Worm (Caenorhabditis elegans): ENCODE data around the gene saeg-1.

saeg-1 gene

ce11 chrV:10880138-10880882, 14.8 kb upstream of the saeg-1 start, which contains the start of gene F32D8.1:
TSS of gene F32D8.1 (plus strand) at chrV:10880832.
- TF ChIP-seq Y116A8C.19 (tag; optimal IDR thresholded peaks at IDR 0.05; ENCODE audit: borderline replicate concordance) (no peak), lin-14 (GFP tag; optimal IDR thresholded peaks at IDR 0.05) (peak; percentile 2), mdl-1 (tag; optimal IDR thresholded peaks at IDR 0.05) (no peak), egl-27 (tag; optimal IDR thresholded peaks at IDR 0.05) (no peak)

- TF ChIP-seq nhr-28 (tag; optimal IDR thresholded peaks at IDR 0.05) (no peak), nhr-85 (tag) (peak; percentile 73), ztf-4 (tag; optimal IDR thresholded peaks at IDR 0.05) (no peak), ceh-63 (GFP tag; optimal IDR thresholded peaks at IDR 0.05) (no peak), C16A3.4 (tag; optimal IDR thresholded peaks at IDR 0.05) (no peak), mdl-1 (tag; optimal IDR thresholded peaks at IDR 0.05) (peak in 1 of 2 experiments; percentile 32), elt-2 (tag; optimal IDR thresholded peaks at IDR 0.05) (peak; percentile 90), F16B12.6 (tag; optimal IDR thresholded peaks at IDR 0.05) (no peak), egl-27 (tag; optimal IDR thresholded peaks at IDR 0.05) (no peak), elt-3 (tag; optimal IDR thresholded peaks at IDR 0.05) (peak in 1 of 6 experiments; percentile 57), fkh-4 (tag; optimal IDR thresholded peaks at IDR 0.05; ENCODE audit: borderline replicate concordance) (no peak), nhr-47 (tag; optimal IDR thresholded peaks at IDR 0.05) (no peak), nhr-71 (tag; optimal IDR thresholded peaks at IDR 0.05) (no peak), hlh-4 (tag; optimal IDR thresholded peaks at IDR 0.05) (no peak), ets-5 (GFP tag; IDR thresholded peaks at IDR 0.05) (no peak), fos-1 (tag; optimal IDR thresholded peaks at IDR 0.05) (peak; percentile 2), alr-1 (tag; optimal IDR thresholded peaks at IDR 0.05; ENCODE audit: borderline replicate concordance) (no peak), hlh-17 (GFP tag; optimal IDR thresholded peaks at IDR 0.05; ENCODE audit: borderline replicate concordance) (no peak), lin-39 (tag; optimal IDR thresholded peaks at IDR 0.05) (no peak), nhr-76 (tag; optimal IDR thresholded peaks at IDR 0.05) (no peak), ama-1 (optimal IDR thresholded peaks at IDR 0.05) (no peak), lin-15B (tag; optimal IDR thresholded peaks at IDR 0.05) (no peak), ceh-8 (GFP tag; optimal IDR thresholded peaks at IDR 0.05) (no peak), blmp-1 (tag; optimal IDR thresholded peaks at IDR 0.05) (peak; percentile 96), efl-1 (optimal IDR thresholded peaks at IDR 0.05) (no peak), efl-1 (GFP tag; optimal IDR thresholded peaks at IDR 0.05 in 1 of 2) (no peak), nhr-19 (GFP tag; conservative IDR thresholded peaks at IDR 0.05) (no peak), unc-98 (GFP tag; IDR thresholded peaks at IDR 0.05) (no peak), mep-1 (tag; optimal IDR thresholded peaks at IDR 0.05) (no peak), nhr-237 (tag; optimal IDR thresholded peaks at IDR 0.05) (no peak), sox-4 (tag; optimal IDR thresholded peaks at IDR 0.05) (no peak), irx-1 (tag; optimal IDR thresholded peaks at IDR 0.05) (no peak), nhr-20 (tag; optimal IDR thresholded peaks at IDR 0.05) (peak; percentile 51), lsy-2 (tag; optimal IDR thresholded peaks at IDR 0.05) (peak in 1 of 2 experiments; percentile 0), unc-130 (tag; optimal IDR thresholded peaks at IDR 0.05) (no peak), lin-14 (GFP tag; optimal IDR thresholded peaks at IDR 0.05) (peak; percentile 39)
These were observed 12.5 kb upstream of the saeg-1 start for ce11 chrV:10877808-10878600.

DNA sequence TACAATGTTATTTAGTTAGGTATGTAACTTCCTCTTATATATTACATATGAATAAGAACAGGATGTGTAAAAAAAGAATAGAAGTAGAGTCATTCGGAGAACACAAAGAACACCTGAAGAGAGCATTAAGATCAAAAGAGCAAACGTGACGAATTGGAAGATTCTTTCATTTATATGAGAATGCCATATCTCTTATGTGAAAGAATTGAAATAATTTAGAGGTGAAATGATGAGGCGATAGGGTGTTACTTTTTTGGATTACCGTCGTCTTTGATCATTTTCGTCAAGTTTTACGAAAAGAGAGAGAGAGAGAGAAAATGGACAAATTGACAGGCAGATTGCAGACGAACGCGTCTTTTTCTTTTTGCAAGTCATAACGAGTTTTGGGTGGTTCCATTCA, 11.0 kb upstream of the saeg-1 start:
- TF ChIP-seq unc-98 (GFP tag; IDR thresholded peaks at IDR 0.05) (no peak), aha-1 (tag; optimal IDR thresholded peaks at IDR 0.05) (no peak), blmp-1 (tag; optimal IDR thresholded peaks at IDR 0.05) (peak; percentile 29), pax-3 (tag; optimal IDR thresholded peaks at IDR 0.05) (no peak), ama-1 (optimal IDR thresholded peaks at IDR 0.05) (no peak), hpl-2 (GFP tag; optimal IDR thresholded peaks at IDR 0.05) (no peak), sup-37 (GFP tag; optimal IDR thresholded peaks at IDR 0.05) (no peak), mef-2 (tag; optimal IDR thresholded peaks at IDR 0.05) (no peak), zip-4 (GFP tag; optimal IDR thresholded peaks at IDR 0.05) (no peak), ceh-88 (GFP tag; IDR thresholded peaks at IDR 0.05) (no peak), nhr-12 (tag; optimal IDR thresholded peaks at IDR 0.05) (no peak), ceh-90 (tag; optimal IDR thresholded peaks at IDR 0.05) (no peak), nhr-19 (GFP tag; conservative IDR thresholded peaks at IDR 0.05) (0 out of 2 replicates have a peak, but pooled peaks have one; percentile 26), vab-15 (tag; optimal IDR thresholded peaks at IDR 0.05) (no peak), nhr-71 (tag; optimal IDR thresholded peaks at IDR 0.05) (peak; percentile 22), jun-1 (tag; optimal IDR thresholded peaks at IDR 0.05) (no peak), lin-14 (GFP tag; optimal IDR thresholded peaks at IDR 0.05) (peak; percentile 28), nhr-85 (tag) (peak; percentile 54)
